Worm (Caenorhabditis elegans): Measurements from ENCODE around the gene col-141.

ce11 chrV:6874735-6875134, 45.2 kb downstream of the col-141 start:
- TF ChIP-seq mep-1 (tag; optimal IDR thresholded peaks at IDR 0.05), result no peak
- TF ChIP-seq ama-1 (optimal IDR thresholded peaks at IDR 0.05), result no peak
- TF ChIP-seq mdl-1 (tag; optimal IDR thresholded peaks at IDR 0.05), result no peak
- TF ChIP-seq ceh-82 (tag; optimal IDR thresholded peaks at IDR 0.05), result no peak
- peak; percentile 23 for TF ChIP-seq rnt-1 (tag; optimal IDR thresholded peaks at IDR 0.05)
- no peak for TF ChIP-seq aly-2 (tag; optimal IDR thresholded peaks at IDR 0.05)
- no peak for TF ChIP-seq nhr-28 (tag; optimal IDR thresholded peaks at IDR 0.05)
- TF ChIP-seq nhr-11 (tag; optimal IDR thresholded peaks at IDR 0.05), result no peak

Measured in whole organism, L1 larva.